Worm (Caenorhabditis elegans): ENCODE results near the gene sucl-1.
A peak's percentile ranks its signal among the peaks of the same experiment; 100 is the strongest.

sucl-1 gene

ce11 chrX:14786821-14787556 lies 33.2 kb downstream of the sucl-1 start:
- TF ChIP-seq lin-11 (tag; optimal IDR thresholded peaks at IDR 0.05) = no peak
- TF ChIP-seq sma-3 (GFP tag; optimal IDR thresholded peaks at IDR 0.05) = peak; percentile 68
- TF ChIP-seq sma-9 (GFP tag; optimal IDR thresholded peaks at IDR 0.05) = peak; percentile 86
- no peak for TF ChIP-seq sma-9 (tag; optimal IDR thresholded peaks at IDR 0.05)
- TF ChIP-seq skn-1 (tag; optimal IDR thresholded peaks at IDR 0.05) = no peak
- TF ChIP-seq ztf-1 (GFP tag; conservative IDR thresholded peaks at IDR 0.05) = no peak
- TF ChIP-seq nhr-77 (tag; optimal IDR thresholded peaks at IDR 0.05) = no peak
- TF ChIP-seq blmp-1 (tag; optimal IDR thresholded peaks at IDR 0.05; ENCODE audit: insufficient read depth) = peak; percentile 28
- peak in 1 of 2 experiments; percentile 21 for TF ChIP-seq mdl-1 (tag; optimal IDR thresholded peaks at IDR 0.05)
- TF ChIP-seq ztf-4 (tag; optimal IDR thresholded peaks at IDR 0.05) = no peak
- TF ChIP-seq unc-39 (tag; optimal IDR thresholded peaks at IDR 0.05) = no peak
- TF ChIP-seq R02D3.7 (tag; optimal IDR thresholded peaks at IDR 0.05) = no peak
- TF ChIP-seq fos-1 (tag; optimal IDR thresholded peaks at IDR 0.05) = peak; percentile 12
- no peak for TF ChIP-seq nhr-237 (tag; optimal IDR thresholded peaks at IDR 0.05)
- TF ChIP-seq ZK546.5 (tag; optimal IDR thresholded peaks at IDR 0.05) = no peak
- no peak for TF ChIP-seq C34F6.9 (tag; optimal IDR thresholded peaks at IDR 0.05)
- no peak for TF ChIP-seq lin-39 (tag; optimal IDR thresholded peaks at IDR 0.05)
- TF ChIP-seq dmd-4 (tag; optimal IDR thresholded peaks at IDR 0.05) = no peak
- no peak for TF ChIP-seq alr-1 (tag; optimal IDR thresholded peaks at IDR 0.05)
- TF ChIP-seq lin-13 (GFP tag; optimal IDR thresholded peaks at IDR 0.05) = no peak
- TF ChIP-seq nhr-23 (tag; optimal IDR thresholded peaks at IDR 0.05) = no peak
- TF ChIP-seq mbf-1 (tag; optimal IDR thresholded peaks at IDR 0.05) = no peak
- TF ChIP-seq elt-1 (tag; optimal IDR thresholded peaks at IDR 0.05) = no peak
- no peak for TF ChIP-seq nhr-6 (tag; optimal IDR thresholded peaks at IDR 0.05)
- TF ChIP-seq crh-2 (tag; optimal IDR thresholded peaks at IDR 0.05) = peak; percentile 10
- TF ChIP-seq nhr-21 (tag; optimal IDR thresholded peaks at IDR 0.05) = peak; percentile 64
- TF ChIP-seq aly-2 (tag; optimal IDR thresholded peaks at IDR 0.05) = no peak
- no peak for TF ChIP-seq zag-1 (tag; optimal IDR thresholded peaks at IDR 0.05)
- no peak for TF ChIP-seq ama-1 (optimal IDR thresholded peaks at IDR 0.05)
- no peak for TF ChIP-seq ceh-82 (tag; optimal IDR thresholded peaks at IDR 0.05)
- TF ChIP-seq nhr-129 (tag; optimal IDR thresholded peaks at IDR 0.05) = peak; percentile 60
- no peak for TF ChIP-seq nhr-11 (tag; optimal IDR thresholded peaks at IDR 0.05)
- no peak for TF ChIP-seq ztf-11 (tag; optimal IDR thresholded peaks at IDR 0.05)
- TF ChIP-seq peb-1 (tag; optimal IDR thresholded peaks at IDR 0.05) = no peak
- TF ChIP-seq ceh-16 (tag; optimal IDR thresholded peaks at IDR 0.05) = no peak
- no peak for TF ChIP-seq elt-3 (tag; optimal IDR thresholded peaks at IDR 0.05)
- peak; percentile 1 for TF ChIP-seq nhr-25 (tag; optimal IDR thresholded peaks at IDR 0.05)
- TF ChIP-seq Y55F3AM.14 (GFP tag; optimal IDR thresholded peaks at IDR 0.05) = peak; percentile 11
- no peak for TF ChIP-seq snpc-4 (tag; optimal IDR thresholded peaks at IDR 0.05)
- TF ChIP-seq unc-62 (GFP tag; optimal IDR thresholded peaks at IDR 0.05) = no peak
- TF ChIP-seq unc-55 (GFP tag; optimal IDR thresholded peaks at IDR 0.05) = no peak
- no peak for TF ChIP-seq F13H6.1 (tag; optimal IDR thresholded peaks at IDR 0.05)
- TF ChIP-seq sem-4 (tag; optimal IDR thresholded peaks at IDR 0.05) = no peak
- no peak for TF ChIP-seq nhr-12 (tag; optimal IDR thresholded peaks at IDR 0.05)
- no peak for TF ChIP-seq mab-5 (tag; optimal IDR thresholded peaks at IDR 0.05)
- TF ChIP-seq gmeb-1 (tag; optimal IDR thresholded peaks at IDR 0.05) = peak; percentile 57
- no peak for TF ChIP-seq egl-27 (tag; optimal IDR thresholded peaks at IDR 0.05)
- no peak for TF ChIP-seq nhr-10 (tag; optimal IDR thresholded peaks at IDR 0.05)
- TF ChIP-seq lsy-2 (tag; optimal IDR thresholded peaks at IDR 0.05) = peak in 1 of 2 experiments; percentile 38
